Worm (Caenorhabditis elegans) whole organism, midembryonic: Measurements from ENCODE around the gene lev-1.

Source experiments
- T22C8.4 ChIP-seq: fragments of 200-800 bp; sonication (Bioruptor generic); IDR thresholded peaks from 2 replicates; pipeline ENCODE4 v1.3.6; 2022; ENCODE audit warnings: missing genetic modification characterization, missing compliant biosample characterization
- cog-1 ChIP-seq: sonication (generic microtip); optimal IDR thresholded peaks from 2 replicates; lab custom pipeline; 2016; ENCODE audit warnings: missing genetic modification characterization, missing compliant biosample characterization
- flt-1 ChIP-seq: fragments of 200-800 bp; sonication (Bioruptor generic); IDR thresholded peaks from 2 replicates; pipeline ENCODE4 v1.3.6; 2022; ENCODE audit warnings: missing genetic modification characterization, missing compliant biosample characterization
- klf-2 ChIP-seq: fragments of 200-800 bp; sonication (Bioruptor generic); conservative IDR thresholded peaks from 2 replicates; pipeline ENCODE4 v1.3.6; 2022; ENCODE audit warnings: missing genetic modification reagents, missing genetic modification characterization, missing compliant biosample characterization
- med-1 ChIP-seq: sonication (generic microtip); optimal IDR thresholded peaks from 2 replicates; lab custom pipeline; 2017; ENCODE audit warnings: missing genetic modification characterization, mild to moderate bottlenecking, missing compliant biosample characterization, antibody characterized with exemption, missing genetic modification reagents; ENCODE audit not compliant: insufficient read depth
- ref-1 ChIP-seq: fragments of 200-800 bp; sonication (Bioruptor generic); conservative IDR thresholded peaks from 2 replicates; pipeline ENCODE4 v1.3.6; 2022; ENCODE audit warnings: missing genetic modification reagents, missing genetic modification characterization, missing compliant biosample characterization
- tab-1 ChIP-seq: fragments of 200-800 bp; sonication (Bioruptor generic); IDR thresholded peaks from 2 replicates; pipeline ENCODE4 v1.3.6; 2022; ENCODE audit warnings: missing genetic modification characterization, missing compliant biosample characterization
- ztf-23 ChIP-seq: fragments of 200-800 bp; sonication (Bioruptor generic); IDR thresholded peaks from 2 replicates; pipeline ENCODE4 v1.3.6; 2022; ENCODE audit warnings: missing genetic modification reagents, missing genetic modification characterization, missing compliant biosample characterization
- ztf-29 ChIP-seq: fragments of 200-800 bp; sonication (Bioruptor generic); IDR thresholded peaks from 2 replicates; pipeline ENCODE4 v1.3.6; 2022; ENCODE audit warnings: missing genetic modification reagents, missing genetic modification characterization, missing compliant biosample characterization

Gene lev-1

DNA sequence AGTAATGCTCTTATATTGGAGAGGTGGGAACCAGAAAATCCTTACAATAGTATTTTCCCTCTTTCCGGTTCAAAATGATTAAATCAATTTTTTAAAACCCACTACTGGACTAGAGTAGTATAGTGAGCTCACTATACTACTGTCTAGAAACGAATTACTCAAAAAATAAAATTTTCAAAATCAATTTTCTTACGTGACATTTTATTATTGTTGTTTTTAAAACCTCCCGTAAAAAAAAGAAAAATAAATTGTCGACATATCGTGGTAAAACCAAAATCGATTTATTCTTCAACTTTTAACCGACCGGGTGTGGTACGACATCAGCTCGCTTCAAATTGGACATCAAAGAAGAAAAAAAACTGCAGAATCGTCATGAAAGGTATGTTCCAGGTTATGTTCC, 10.3 kb upstream of the lev-1 start, which contains the start of gene F58D2.2:
TSS of gene F58D2.2 (plus strand) at position 301 of the 400 bp plus-strand sequence.
- TF ChIP-seq ztf-29 (GFP tag; lab: Robert Waterston, UW) (no peak), ztf-23 (GFP tag; lab: Robert Waterston, UW) (no peak), med-1 (GFP tag; lab: Kevin White, UChicago) (no peak), flt-1 (GFP tag; lab: Robert Waterston, UW) (no peak), ref-1 (GFP tag; lab: Robert Waterston, UW) (no peak), T22C8.4 (no peak), tab-1 (GFP tag; lab: Robert Waterston, UW) (no peak), cog-1 (tag; lab: Kevin White, UChicago) (no peak), klf-2 (GFP tag; lab: Robert Waterston, UW) (no peak)

DNA sequence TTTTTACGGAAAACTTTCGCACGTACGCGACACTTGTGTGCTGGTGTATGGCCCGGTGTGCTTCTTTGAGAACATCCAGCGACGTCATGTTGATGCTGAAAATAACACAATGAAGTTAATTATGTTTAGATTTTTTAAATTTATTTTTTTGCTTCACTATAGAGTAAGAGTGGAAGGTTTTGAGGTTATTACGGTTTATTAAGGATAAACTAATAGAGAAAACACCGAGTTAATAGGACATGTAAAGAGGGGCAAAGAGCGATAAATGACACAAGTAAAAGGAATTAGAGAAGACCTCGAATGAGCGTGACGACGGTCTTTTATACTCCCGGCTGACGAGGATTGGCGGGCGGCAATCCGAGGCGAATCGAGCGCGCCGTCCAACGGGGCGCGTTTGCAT, 9.8 kb upstream of the lev-1 start, which contains the start of gene F58D2.4:
TSS of gene F58D2.4 (minus strand) at position 101 of the 400 bp plus-strand sequence.
- TF ChIP-seq klf-2 (GFP tag; lab: Robert Waterston, UW): no peak
- no peak for TF ChIP-seq tab-1 (GFP tag; lab: Robert Waterston, UW)
- no peak for TF ChIP-seq ref-1 (GFP tag; lab: Robert Waterston, UW)
- TF ChIP-seq ztf-29 (GFP tag; lab: Robert Waterston, UW): no peak
- TF ChIP-seq cog-1 (tag; lab: Kevin White, UChicago): no peak
- TF ChIP-seq med-1 (GFP tag; lab: Kevin White, UChicago): no peak
- no peak for TF ChIP-seq T22C8.4
- TF ChIP-seq ztf-23 (GFP tag; lab: Robert Waterston, UW): no peak

DNA sequence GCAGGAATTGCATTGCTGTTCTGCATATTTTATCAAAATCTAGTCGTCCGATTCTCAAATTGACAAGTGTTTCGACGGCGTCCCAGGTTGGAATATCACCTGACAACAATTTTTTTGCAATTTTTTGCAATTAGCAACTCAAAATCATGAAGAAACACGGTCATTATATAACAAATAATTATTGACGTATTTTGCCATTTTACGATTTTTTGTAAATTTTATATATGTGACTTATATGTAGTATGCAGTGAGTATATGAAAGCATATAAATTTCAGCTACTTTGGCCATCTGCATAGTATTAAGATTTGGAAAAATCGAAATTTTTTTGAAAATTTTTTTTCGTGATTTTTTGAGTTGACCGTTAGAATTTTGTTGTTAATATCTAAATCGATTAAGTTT, 1.5 kb upstream of the lev-1 start, which contains the start of gene F58D2.3:
TSS of gene F58D2.3 (minus strand) at position 101 of the 400 bp plus-strand sequence.
- TF ChIP-seq cog-1 (tag; lab: Kevin White, UChicago) (no peak), ztf-23 (GFP tag; lab: Robert Waterston, UW) (no peak), tab-1 (GFP tag; lab: Robert Waterston, UW) (no peak), ref-1 (GFP tag; lab: Robert Waterston, UW) (no peak), ztf-29 (GFP tag; lab: Robert Waterston, UW) (no peak), flt-1 (GFP tag; lab: Robert Waterston, UW) (no peak), med-1 (GFP tag; lab: Kevin White, UChicago) (no peak), T22C8.4 (no peak), klf-2 (GFP tag; lab: Robert Waterston, UW) (no peak)

DNA sequence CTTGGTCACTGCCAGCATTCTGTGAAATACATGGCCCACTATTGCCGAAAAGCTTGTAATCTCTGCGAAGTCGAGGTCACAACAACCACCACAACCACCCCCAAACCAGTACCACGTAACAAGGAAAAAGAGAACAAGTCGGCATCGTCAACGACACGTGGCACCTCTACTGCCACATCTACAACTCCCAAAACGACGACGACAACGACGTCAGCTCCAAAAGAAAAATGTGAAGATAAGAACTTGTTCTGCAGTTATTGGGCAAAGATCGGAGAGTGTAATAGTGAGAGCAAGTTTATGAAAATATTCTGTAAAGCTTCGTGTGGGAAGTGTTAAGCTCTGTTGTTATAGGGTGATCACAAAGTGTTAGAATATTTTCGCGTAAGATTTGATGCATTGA, 5.8 kb downstream of the lev-1 start:
- TF ChIP-seq T22C8.4 (no peak), med-1 (GFP tag; lab: Kevin White, UChicago) (no peak), ref-1 (GFP tag; lab: Robert Waterston, UW) (no peak), ztf-29 (GFP tag; lab: Robert Waterston, UW) (no peak), ztf-23 (GFP tag; lab: Robert Waterston, UW) (no peak), klf-2 (GFP tag; lab: Robert Waterston, UW) (no peak), flt-1 (GFP tag; lab: Robert Waterston, UW) (no peak), tab-1 (GFP tag; lab: Robert Waterston, UW) (no peak), cog-1 (tag; lab: Kevin White, UChicago) (no peak)

DNA sequence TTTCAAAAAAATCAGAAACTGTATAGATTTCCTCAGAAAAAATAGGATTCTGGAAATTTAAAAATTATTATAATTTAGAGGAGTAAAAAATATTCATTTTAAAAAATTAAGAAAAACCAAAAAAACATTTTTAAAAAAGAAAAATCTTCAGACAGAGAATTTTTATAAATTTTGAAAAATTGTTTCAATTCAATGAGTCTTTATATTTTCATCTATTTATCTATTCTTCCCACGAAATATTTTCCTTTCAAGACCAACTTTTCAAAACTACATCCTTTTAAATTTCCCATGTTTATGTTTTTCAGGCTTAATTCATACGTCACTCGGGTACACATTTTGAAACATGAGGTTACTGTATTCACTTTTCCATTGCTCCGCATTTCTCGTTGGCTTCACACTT, 9.0 kb downstream of the lev-1 start, which contains the start of gene nas-14:
TSS of gene nas-14 (plus strand) at position 301 of the 400 bp plus-strand sequence.
- TF ChIP-seq cog-1 (tag; lab: Kevin White, UChicago) (no peak), ztf-23 (GFP tag; lab: Robert Waterston, UW) (no peak), ref-1 (GFP tag; lab: Robert Waterston, UW) (no peak), ztf-29 (GFP tag; lab: Robert Waterston, UW) (no peak), tab-1 (GFP tag; lab: Robert Waterston, UW) (no peak), T22C8.4 (no peak), klf-2 (GFP tag; lab: Robert Waterston, UW) (no peak), med-1 (GFP tag; lab: Kevin White, UChicago) (no peak), flt-1 (GFP tag; lab: Robert Waterston, UW) (no peak)

DNA sequence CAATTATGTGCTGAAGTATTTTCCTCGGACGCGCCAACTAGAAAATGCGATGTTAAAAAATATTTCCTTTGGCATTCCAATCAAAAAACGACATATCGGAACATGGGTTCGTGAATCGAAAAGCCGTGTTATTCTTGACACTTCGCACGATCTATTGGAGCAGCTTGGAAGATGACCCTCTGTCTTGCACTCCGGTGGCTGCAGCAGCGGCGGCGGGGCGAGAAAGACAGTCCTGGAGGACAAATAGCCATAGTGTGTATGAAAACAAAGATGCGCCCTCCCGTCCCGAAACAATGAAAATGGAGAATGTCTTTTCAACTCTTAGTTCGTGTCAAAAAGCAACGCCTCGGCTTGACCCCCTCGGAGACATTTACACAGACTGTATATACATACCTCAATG, 11.7 kb downstream of the lev-1 start:
- TF ChIP-seq ztf-29 (GFP tag; lab: Robert Waterston, UW) (no peak), ztf-23 (GFP tag; lab: Robert Waterston, UW) (no peak), T22C8.4 (no peak), klf-2 (GFP tag; lab: Robert Waterston, UW) (no peak), ref-1 (GFP tag; lab: Robert Waterston, UW) (no peak), cog-1 (tag; lab: Kevin White, UChicago) (no peak)

DNA sequence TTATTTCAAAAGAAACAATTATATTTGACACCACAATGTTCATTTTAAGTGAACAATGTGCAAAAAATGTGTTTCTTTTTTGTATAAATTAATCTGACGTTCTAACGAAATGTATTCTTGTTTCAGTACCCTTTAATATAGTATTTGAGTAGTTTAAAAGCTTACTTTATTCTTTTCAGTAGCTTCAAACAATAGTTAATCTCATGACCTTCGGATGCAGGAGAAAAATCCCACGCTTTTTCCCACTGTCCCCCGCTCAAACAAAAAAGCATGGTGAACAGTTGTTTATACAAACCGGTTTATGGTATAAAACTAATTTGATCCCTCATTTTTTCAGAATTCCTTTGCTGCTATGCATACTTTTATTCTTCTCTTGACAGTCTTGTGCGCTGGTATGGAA, 14.0 kb downstream of the lev-1 start, which contains the start of gene scl-14:
TSS of gene scl-14 (plus strand) at position 301 of the 400 bp plus-strand sequence.
- no peak for TF ChIP-seq flt-1 (GFP tag; lab: Robert Waterston, UW)
- no peak for TF ChIP-seq ref-1 (GFP tag; lab: Robert Waterston, UW)
- no peak for TF ChIP-seq ztf-23 (GFP tag; lab: Robert Waterston, UW)
- TF ChIP-seq klf-2 (GFP tag; lab: Robert Waterston, UW): no peak
- no peak for TF ChIP-seq med-1 (GFP tag; lab: Kevin White, UChicago)
- no peak for TF ChIP-seq tab-1 (GFP tag; lab: Robert Waterston, UW)
- TF ChIP-seq ztf-29 (GFP tag; lab: Robert Waterston, UW): no peak
- TF ChIP-seq T22C8.4: no peak
- no peak for TF ChIP-seq cog-1 (tag; lab: Kevin White, UChicago)

DNA sequence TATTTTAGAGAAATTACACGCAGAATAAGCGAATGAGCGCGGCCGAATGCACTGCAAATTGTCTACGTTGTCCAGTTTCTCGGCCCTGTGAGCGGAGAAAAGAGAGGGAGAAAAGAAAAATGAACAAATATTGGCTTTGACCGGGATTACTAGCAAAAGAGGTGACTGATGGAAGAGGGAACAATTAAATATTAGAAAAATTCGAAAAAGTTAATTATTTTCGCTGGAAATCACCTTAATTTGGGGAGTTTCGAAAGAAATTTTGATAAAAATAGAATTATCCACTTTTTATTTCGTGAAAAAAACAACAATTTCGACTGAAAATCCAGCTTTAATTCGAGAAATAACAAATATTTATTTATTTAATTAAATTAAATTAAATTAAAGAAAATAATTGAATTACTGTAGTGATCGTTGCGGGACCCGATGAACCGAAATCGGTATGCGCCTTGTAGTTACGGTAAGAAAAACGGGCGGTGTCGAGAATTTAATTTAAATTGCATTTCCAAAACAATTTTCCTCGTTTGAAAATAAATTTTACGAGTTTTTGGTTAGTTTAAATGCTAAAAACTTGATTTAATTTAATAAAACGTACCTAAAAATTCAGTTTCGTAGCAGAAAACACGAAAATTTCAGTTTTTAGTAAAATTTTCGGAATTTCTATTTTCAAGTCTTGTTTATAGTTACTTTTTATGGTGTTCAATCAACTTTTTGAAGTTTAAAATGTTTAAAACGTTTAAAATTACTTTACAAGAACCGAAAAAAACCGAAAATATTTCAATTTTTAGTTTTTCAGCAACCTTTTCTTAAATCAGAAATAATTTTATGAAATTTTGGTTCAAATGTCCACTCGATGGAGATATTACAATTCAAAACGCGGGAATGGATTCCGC, 24.6 kb downstream of the lev-1 start, which contains the start of the genes crld-1 and msh-5:
TSS of gene crld-1 (minus strand) at position 51 of the 893 bp plus-strand sequence.
TSS of gene msh-5 (plus strand) at position 843 of the 893 bp plus-strand sequence.
- TF ChIP-seq ztf-23 (GFP tag; lab: Robert Waterston, UW): no peak
